Worm (Caenorhabditis elegans): ENCODE results near the gene dpy-20.

dpy-20 gene

ce11 chrIV:11723255-11723654 lies 22.6 kb upstream of the dpy-20 start:
- TF ChIP-seq ceh-82 (tag; optimal IDR thresholded peaks at IDR 0.05) = no peak
- peak; percentile 44 for TF ChIP-seq fkh-10 (GFP tag; optimal IDR thresholded peaks at IDR 0.05)
- no peak for TF ChIP-seq F26F4.8 (GFP tag; conservative IDR thresholded peaks at IDR 0.05)
- TF ChIP-seq unc-39 (tag; optimal IDR thresholded peaks at IDR 0.05) = no peak
- TF ChIP-seq hif-1 (tag; optimal IDR thresholded peaks at IDR 0.05) = no peak
- TF ChIP-seq ces-1 (GFP tag; optimal IDR thresholded peaks at IDR 0.05) = peak; percentile 4

- TF ChIP-seq unc-39 (tag; optimal IDR thresholded peaks at IDR 0.05) = no peak
- no peak for TF ChIP-seq hlh-30 (tag; optimal IDR thresholded peaks at IDR 0.05; ENCODE audit: insufficient read depth)
- TF ChIP-seq nhr-28 (tag; optimal IDR thresholded peaks at IDR 0.05) = peak; percentile 58
- TF ChIP-seq pqm-1 (tag; optimal IDR thresholded peaks at IDR 0.05) = peak; percentile 90
- peak in 1 of 2 experiments; percentile 51 for TF ChIP-seq unc-62 (GFP tag; optimal IDR thresholded peaks at IDR 0.05 in 1 of 2)
- TF ChIP-seq unc-62 (tag; optimal IDR thresholded peaks at IDR 0.05) = no peak
- TF ChIP-seq hlh-11 (tag; optimal IDR thresholded peaks at IDR 0.05) = peak; percentile 33
- no peak for TF ChIP-seq lim-7 (GFP tag; IDR thresholded peaks at IDR 0.05)
- TF ChIP-seq egl-43 (GFP tag; IDR thresholded peaks at IDR 0.05) = no peak
- no peak for TF ChIP-seq T26A8.4 (GFP tag; IDR thresholded peaks at IDR 0.05)
These were observed 21.2 kb upstream of the dpy-20 start for ce11 chrIV:11721878-11722277.

- TF ChIP-seq ztf-11 (tag; optimal IDR thresholded peaks at IDR 0.05) = no peak
- no peak for TF ChIP-seq madf-5 (GFP tag; IDR thresholded peaks at IDR 0.05)
- 0 out of 2 replicates have a peak, but pooled peaks have one; percentile 10 for TF ChIP-seq dmd-6 (GFP tag; IDR thresholded peaks at IDR 0.05)
- peak in 1 of 2 experiments; percentile 51 for TF ChIP-seq unc-62 (GFP tag; optimal IDR thresholded peaks at IDR 0.05 in 1 of 2)
- no peak for TF ChIP-seq unc-62 (tag; optimal IDR thresholded peaks at IDR 0.05)
- no peak for TF ChIP-seq dpl-1 (GFP tag; optimal IDR thresholded peaks at IDR 0.05)
- TF ChIP-seq rbr-2 (tag; optimal IDR thresholded peaks at IDR 0.05) = no peak
These were observed 18.0 kb upstream of the dpy-20 start for ce11 chrIV:11718653-11719052.

ce11 chrIV:11717094-11717876 lies 16.6 kb upstream of the dpy-20 start:
- TF ChIP-seq gei-8 (GFP tag; optimal IDR thresholded peaks at IDR 0.05) (no peak), cey-2 (tag; optimal IDR thresholded peaks at IDR 0.05; ENCODE audit: borderline replicate concordance, insufficient read depth) (no peak), pqm-1 (tag; optimal IDR thresholded peaks at IDR 0.05) (no peak), lsy-2 (tag; optimal IDR thresholded peaks at IDR 0.05) (peak in 1 of 2 experiments; percentile 8), unc-62 (GFP tag; optimal IDR thresholded peaks at IDR 0.05 in 1 of 2) (no peak), unc-62 (tag; optimal IDR thresholded peaks at IDR 0.05) (no peak), ces-1 (GFP tag; optimal IDR thresholded peaks at IDR 0.05) (peak; percentile 23), nhr-76 (tag; optimal IDR thresholded peaks at IDR 0.05) (no peak), unc-130 (GFP tag; optimal IDR thresholded peaks at IDR 0.05) (no peak)

ce11 chrIV:11716414-11716813 lies 15.8 kb upstream of the dpy-20 start:
- TF ChIP-seq nhr-11 (tag; optimal IDR thresholded peaks at IDR 0.05) (peak; percentile 18), php-3 (GFP tag; IDR thresholded peaks at IDR 0.05) (no peak)

- no peak for TF ChIP-seq arid-1 (GFP tag; conservative IDR thresholded peaks at IDR 0.05)
- no peak for TF ChIP-seq lsy-2 (tag; optimal IDR thresholded peaks at IDR 0.05)
- TF ChIP-seq fkh-10 (GFP tag; optimal IDR thresholded peaks at IDR 0.05) = no peak
- no peak for TF ChIP-seq nhr-10 (tag; optimal IDR thresholded peaks at IDR 0.05)
- no peak for TF ChIP-seq ZK546.5 (tag; optimal IDR thresholded peaks at IDR 0.05)
- TF ChIP-seq ceh-20 (GFP tag; IDR thresholded peaks at IDR 0.05) = no peak
- TF ChIP-seq D1046.2 (GFP tag; IDR thresholded peaks at IDR 0.05) = no peak
- TF ChIP-seq hmg-1.1 (GFP tag; IDR thresholded peaks at IDR 0.05) = no peak
- TF ChIP-seq F10B5.3 (tag; optimal IDR thresholded peaks at IDR 0.05) = no peak
- no peak for TF ChIP-seq Y5F2A.4 (GFP tag; optimal IDR thresholded peaks at IDR 0.05)
- TF ChIP-seq attf-4 (tag; optimal IDR thresholded peaks at IDR 0.05) = no peak
- TF ChIP-seq ctbp-1 (GFP tag; IDR thresholded peaks at IDR 0.05) = no peak
- no peak for TF ChIP-seq dmd-8 (GFP tag; IDR thresholded peaks at IDR 0.05)
- no peak for TF ChIP-seq egl-43 (GFP tag; IDR thresholded peaks at IDR 0.05)
- no peak for TF ChIP-seq mxl-3 (GFP tag; optimal IDR thresholded peaks at IDR 0.05)
- TF ChIP-seq php-3 (GFP tag; IDR thresholded peaks at IDR 0.05) = no peak
- no peak for TF ChIP-seq nhr-41 (GFP tag; IDR thresholded peaks at IDR 0.05)
These were observed 14.1 kb upstream of the dpy-20 start, which contains the start of gene magi-1 for ce11 chrIV:11714739-11715138. Gene magi-1, plus strand, starts transcription at chrIV:11715039.

All from whole organism, L4 larva.